Worm (Caenorhabditis elegans): ENCODE measurements around the gene wht-3.

ce11 chrIII:4193659-4194103 lies 42.3 kb upstream of the wht-3 start, which contains the start of gene xbp-1:
- TF ChIP-seq dao-5 (tag; optimal IDR thresholded peaks at IDR 0.05) (no peak), him-1 (tag; optimal IDR thresholded peaks at IDR 0.05) (peak; percentile 63), W03F9.2 (tag; optimal IDR thresholded peaks at IDR 0.05) (peak; percentile 84)
